Fruit fly (Drosophila melanogaster) S2 (cell line): Measurements from ENCODE around the gene Blos3.

Source experiments
- CG8478 ChIP-seq: fragments of >200 bp; optimal IDR thresholded peaks from 2 replicates; lab custom pipeline; 2018
- CTCF ChIP-seq, 2 experiments: fragments of >200 bp; optimal IDR thresholded peaks; 2 replicates each; lab custom pipeline; 2018

Gene Blos3

dm6 chr3L:18865447-18866367 is 4.3 kb upstream of the Blos3 start, which contains the start of gene CG14074:
TSS of gene CG14074 (plus strand) at chr3L:18866225.
- TF ChIP-seq CTCF (optimal IDR thresholded peaks at IDR 0.05; lab: Kevin White, UChicago) (no peak), CG8478 (lab: Kevin White, UChicago) (no peak)

dm6 chr3L:18867521-18867920 is 2.5 kb upstream of the Blos3 start, which contains the start of gene Dysb:
TSS of gene Dysb (plus strand) at chr3L:18867771.
- TF ChIP-seq CTCF (optimal IDR thresholded peaks at IDR 0.05; lab: Kevin White, UChicago) (no peak), CG8478 (lab: Kevin White, UChicago) (no peak)

dm6 chr3L:18869035-18869826 is 793 bp upstream of the Blos3 start, which contains the start of gene Grx1:
TSS of gene Grx1 (plus strand) at chr3L:18869230.
- TF ChIP-seq CTCF (optimal IDR thresholded peaks at IDR 0.05; lab: Kevin White, UChicago) (no peak), CG8478 (lab: Kevin White, UChicago) (no peak)

dm6 chr3L:18872440-18872839 is 2.4 kb downstream of the Blos3 start, which contains the start of the genes Rad9 and Uggt:
TSS of gene Rad9 (minus strand) at chr3L:18872553.
TSS of gene Uggt (plus strand) at chr3L:18872747.
- TF ChIP-seq CG8478 (lab: Kevin White, UChicago): no peak
- TF ChIP-seq CTCF (optimal IDR thresholded peaks at IDR 0.05; lab: Kevin White, UChicago): no peak

dm6 chr3L:18881613-18882012 is 11.6 kb downstream of the Blos3 start:
- TF ChIP-seq CG8478 (lab: Kevin White, UChicago): no peak

dm6 chr3L:18889222-18889866 is 19.3 kb downstream of the Blos3 start:
- TF ChIP-seq CG8478 (lab: Kevin White, UChicago) (no peak), CTCF (optimal IDR thresholded peaks at IDR 0.05; lab: Kevin White, UChicago) (no peak)

- TF ChIP-seq CTCF (optimal IDR thresholded peaks at IDR 0.05; lab: Kevin White, UChicago) (no peak), CG8478 (lab: Kevin White, UChicago) (no peak)
Observed at dm6 chr3L:18890283-18891175, 20.5 kb downstream of the Blos3 start, which contains the start of gene CG3961. TSS of gene CG3961 (minus strand) at chr3L:18890483.

dm6 chr3L:18891986-18892385 is 22.0 kb downstream of the Blos3 start, which contains the start of gene NijB:
TSS of gene NijB (plus strand) at chr3L:18892383.
- TF ChIP-seq CTCF (optimal IDR thresholded peaks at IDR 0.05; lab: Kevin White, UChicago) (peak; percentile 27 to 59), CG8478 (lab: Kevin White, UChicago) (no peak)

dm6 chr3L:18895079-18895478 is 25.1 kb downstream of the Blos3 start:
- no peak for TF ChIP-seq CTCF (optimal IDR thresholded peaks at IDR 0.05; lab: Kevin White, UChicago)
- no peak for TF ChIP-seq CG8478 (lab: Kevin White, UChicago)

- TF ChIP-seq CG8478 (lab: Kevin White, UChicago) (no peak), CTCF (optimal IDR thresholded peaks at IDR 0.05; lab: Kevin White, UChicago) (no peak)
Observed at dm6 chr3L:18896297-18896863, 26.4 kb downstream of the Blos3 start.

- TF ChIP-seq CTCF (optimal IDR thresholded peaks at IDR 0.05; lab: Kevin White, UChicago) (no peak), CG8478 (lab: Kevin White, UChicago) (no peak)
Observed at dm6 chr3L:18897459-18898085, 27.5 kb downstream of the Blos3 start.

- TF ChIP-seq CTCF (optimal IDR thresholded peaks at IDR 0.05; lab: Kevin White, UChicago): no peak
- no peak for TF ChIP-seq CG8478 (lab: Kevin White, UChicago)
Observed at dm6 chr3L:18898086-18898470, 28.1 kb downstream of the Blos3 start, which contains the start of gene CG3902. TSS of gene CG3902 (minus strand) at chr3L:18898293.
